Fruit fly (Drosophila melanogaster) whole organism, embryonic: ENCODE results near the gene RabX4.

Experiments
- CG10321 ChIP-seq: fragments of 200-800 bp; sonication (Bioruptor generic); IDR thresholded peaks from 2 replicates; pipeline ENCODE4 v1.3.6; 2022; ENCODE audit warnings: missing biosample characterization, missing genetic modification characterization
- CG10565 ChIP-seq: fragments of 200-800 bp; sonication (Bioruptor generic); optimal IDR thresholded peaks from 3 replicates; lab custom pipeline; 2016; ENCODE audit warnings: missing biosample characterization, mild to moderate bottlenecking, missing genetic modification characterization
- CG10979 ChIP-seq: fragments of 200-800 bp; sonication (Bioruptor generic); optimal IDR thresholded peaks from 2 replicates; lab custom pipeline; 2018; ENCODE audit warnings: missing biosample characterization, mild to moderate bottlenecking, missing genetic modification characterization, moderate library complexity
- CG12942 ChIP-seq: fragments of 200-800 bp; sonication (Bioruptor generic); optimal IDR thresholded peaks from 3 replicates; lab custom pipeline; 2016; ENCODE audit warnings: missing biosample characterization, missing genetic modification characterization
- CG14050 ChIP-seq: fragments of 200-800 bp; sonication (Bioruptor generic); IDR thresholded peaks from 3 replicates; pipeline ENCODE4 v1.3.6; 2022; ENCODE audit warnings: missing biosample characterization, missing genetic modification characterization
- CG14710 ChIP-seq: fragments of 200-800 bp; sonication (Bioruptor generic); optimal IDR thresholded peaks from 3 replicates; lab custom pipeline; 2019; ENCODE audit warnings: missing biosample characterization, mild to moderate bottlenecking, missing genetic modification characterization, moderate library complexity
- CG14860 ChIP-seq: fragments of 200-800 bp; sonication (Bioruptor generic); IDR thresholded peaks from 3 replicates; pipeline ENCODE4 v1.3.6; 2022; ENCODE audit warnings: missing biosample characterization, missing genetic modification characterization; ENCODE audit not compliant: partially characterized antibody
- CG15073 ChIP-seq: fragments of 200-800 bp; sonication (Bioruptor generic); optimal IDR thresholded peaks from 2 replicates; lab custom pipeline; 2016; ENCODE audit warnings: missing biosample characterization, missing genetic modification characterization
- CG15514 ChIP-seq: fragments of 200-800 bp; sonication (Bioruptor generic); optimal IDR thresholded peaks from 3 replicates; lab custom pipeline; 2017; ENCODE audit warnings: missing biosample characterization, missing genetic modification characterization, mild to moderate bottlenecking, moderate library complexity, missing genetic modification reagents
- CG16815 ChIP-seq: fragments of 200-800 bp; sonication (Bioruptor generic); optimal IDR thresholded peaks from 3 replicates; lab custom pipeline; 2017; ENCODE audit warnings: missing biosample characterization, mild to moderate bottlenecking, missing genetic modification characterization
- CG17361 ChIP-seq: fragments of 200-800 bp; sonication (Bioruptor generic); IDR thresholded peaks from 3 replicates; pipeline ENCODE4 v1.3.6; 2022; ENCODE audit warnings: missing biosample characterization, missing genetic modification characterization
- CG2712 ChIP-seq: fragments of 200-800 bp; optimal IDR thresholded peaks from 3 replicates; lab custom pipeline; 2019; ENCODE audit warnings: missing biosample characterization, mild to moderate bottlenecking, missing genetic modification characterization, moderate library complexity
- CG30431 ChIP-seq: fragments of 200-800 bp; sonication (Bioruptor generic); optimal IDR thresholded peaks from 2 replicates; lab custom pipeline; 2017; ENCODE audit warnings: missing biosample characterization, missing genetic modification characterization
- CG3065 ChIP-seq: fragments of 200-800 bp; sonication (Bioruptor generic); optimal IDR thresholded peaks from 2 replicates; lab custom pipeline; 2016; ENCODE audit warnings: missing biosample characterization, missing genetic modification characterization
- CG33213 ChIP-seq: fragments of 200-800 bp; sonication (Bioruptor generic); optimal IDR thresholded peaks from 3 replicates; lab custom pipeline; 2016; ENCODE audit warnings: missing biosample characterization, missing genetic modification characterization
- CG3847 ChIP-seq: fragments of 200-800 bp; sonication (Bioruptor generic); IDR thresholded peaks from 2 replicates; pipeline ENCODE4 v1.3.6; 2022; ENCODE audit warnings: missing biosample characterization, missing genetic modification characterization
- CG4282 ChIP-seq: fragments of 200-800 bp; sonication (Bioruptor generic); optimal IDR thresholded peaks from 2 replicates; lab custom pipeline; 2016; ENCODE audit warnings: missing biosample characterization, missing genetic modification characterization
- CG5245 ChIP-seq: fragments of 200-800 bp; sonication (Bioruptor generic); optimal IDR thresholded peaks from 3 replicates; lab custom pipeline; 2016; ENCODE audit warnings: missing biosample characterization, missing genetic modification characterization
- CG6254 ChIP-seq: fragments of 200-800 bp; sonication (Bioruptor generic); optimal IDR thresholded peaks from 3 replicates; lab custom pipeline; 2017; ENCODE audit warnings: mild to moderate bottlenecking, missing biosample characterization, missing genetic modification reagents, missing genetic modification characterization
- CG8944 ChIP-seq: fragments of 200-800 bp; sonication (Bioruptor generic); optimal IDR thresholded peaks from 3 replicates; lab custom pipeline; 2016; ENCODE audit warnings: missing biosample characterization, missing genetic modification characterization
- CoRest ChIP-seq: fragments of 200-800 bp; sonication (Bioruptor generic); optimal IDR thresholded peaks from 3 replicates; lab custom pipeline; 2018; ENCODE audit warnings: missing biosample characterization, mild to moderate bottlenecking, missing genetic modification characterization, moderate library complexity
- Dek ChIP-seq: fragments of 200-800 bp; sonication (Bioruptor generic); optimal IDR thresholded peaks from 3 replicates; lab custom pipeline; 2019; ENCODE audit warnings: missing biosample characterization, mild to moderate bottlenecking, missing genetic modification characterization, moderate library complexity
- Ets65A ChIP-seq: fragments of 200-800 bp; sonication (Bioruptor generic); peaks from one replicate; lab custom pipeline; 2016; ENCODE audit warnings: missing biosample characterization, missing genetic modification characterization
- Fer2 ChIP-seq: fragments of 200-800 bp; sonication (Bioruptor generic); optimal IDR thresholded peaks from 2 replicates; lab custom pipeline; 2018; ENCODE audit warnings: missing biosample characterization, mild to moderate bottlenecking, missing genetic modification characterization, moderate library complexity
- HLH3B ChIP-seq: fragments of 200-800 bp; sonication (Bioruptor generic); IDR thresholded peaks from 2 replicates; pipeline ENCODE4 v1.3.6; 2022; ENCODE audit warnings: missing biosample characterization, missing genetic modification characterization
- Hmr ChIP-seq: fragments of 200-800 bp; sonication (Bioruptor generic); optimal IDR thresholded peaks from 3 replicates; lab custom pipeline; 2017; ENCODE audit warnings: mild to moderate bottlenecking, missing biosample characterization, missing genetic modification reagents, missing genetic modification characterization
- Hr39 ChIP-seq: fragments of >200 bp; optimal IDR thresholded peaks from 2 replicates; lab custom pipeline; 2017
- MBD-R2 ChIP-seq: fragments of 200-800 bp; sonication (Bioruptor generic); IDR thresholded peaks from 2 replicates; pipeline ENCODE4 v1.3.6; 2022; ENCODE audit warnings: missing biosample characterization, missing genetic modification characterization
- MESR4 ChIP-seq: fragments of 200-800 bp; sonication (Bioruptor generic); optimal IDR thresholded peaks from 2 replicates; lab custom pipeline; 2018; ENCODE audit warnings: missing biosample characterization, mild to moderate bottlenecking, missing genetic modification characterization, moderate library complexity
- Oaz ChIP-seq: fragments of 200-800 bp; sonication (Bioruptor generic); IDR thresholded peaks from 2 replicates; pipeline ENCODE4 v1.3.6; 2022; ENCODE audit warnings: missing biosample characterization, missing genetic modification characterization
- Ptx1 ChIP-seq: fragments of 200-800 bp; sonication (Bioruptor generic); IDR thresholded peaks from 2 replicates; pipeline ENCODE4 v1.3.6; 2022; ENCODE audit warnings: missing biosample characterization, missing genetic modification characterization
- Ravus ChIP-seq: fragments of 200-800 bp; sonication (Bioruptor generic); IDR thresholded peaks from 2 replicates; pipeline ENCODE4 v1.3.6; 2022; ENCODE audit warnings: missing biosample characterization, missing genetic modification characterization
- Rfx ChIP-seq: fragments of 200-800 bp; sonication (Bioruptor generic); IDR thresholded peaks from 2 replicates; pipeline ENCODE4 v1.3.6; 2022; ENCODE audit warnings: missing biosample characterization, missing genetic modification characterization
- Spps ChIP-seq: fragments of 200-800 bp; sonication (Bioruptor generic); optimal IDR thresholded peaks from 2 replicates; lab custom pipeline; 2018; ENCODE audit warnings: missing biosample characterization, mild to moderate bottlenecking, missing genetic modification characterization
- Xrp1 ChIP-seq: fragments of 200-800 bp; sonication (Bioruptor generic); IDR thresholded peaks from 2 replicates; pipeline ENCODE4 v1.3.6; 2022; ENCODE audit warnings: missing biosample characterization, missing genetic modification characterization
- dpn ChIP-seq, 2 experiments: fragments of 200-800 bp; sonication (Bioruptor generic); optimal IDR thresholded peaks; 3 replicates each; lab custom pipeline; 2016; ENCODE audit warnings: missing biosample characterization in 2 of 2, missing genetic modification characterization in 2 of 2
- eve ChIP-seq, 2 experiments: fragments of >200 bp; optimal IDR thresholded peaks; 2 replicates each; lab custom pipeline; 2017; ENCODE audit warnings: missing biosample characterization in 2 of 2, missing genetic modification characterization in 2 of 2
- fd96Cb ChIP-seq: fragments of 200-800 bp; sonication (Bioruptor generic); optimal IDR thresholded peaks from 2 replicates; lab custom pipeline; 2018; ENCODE audit warnings: missing biosample characterization, mild to moderate bottlenecking, missing genetic modification characterization, moderate library complexity
- gem ChIP-seq: fragments of 200-800 bp; sonication (Bioruptor generic); optimal IDR thresholded peaks from 2 replicates; lab custom pipeline; 2019; ENCODE audit warnings: missing biosample characterization, mild to moderate bottlenecking, missing genetic modification characterization, moderate library complexity
- h ChIP-seq: fragments of >200 bp; optimal IDR thresholded peaks from 2 replicates; lab custom pipeline; 2017
- hbn ChIP-seq: fragments of 200-800 bp; sonication (Bioruptor generic); IDR thresholded peaks from 2 replicates; pipeline ENCODE4 v1.3.6; 2022; ENCODE audit warnings: missing biosample characterization, missing genetic modification characterization; ENCODE audit not compliant: partially characterized antibody
- her ChIP-seq: fragments of 200-800 bp; sonication (Bioruptor generic); optimal IDR thresholded peaks from 2 replicates; lab custom pipeline; 2016; ENCODE audit warnings: missing biosample characterization, missing genetic modification characterization
- pho ChIP-seq: fragments of 200-800 bp; sonication (Bioruptor generic); optimal IDR thresholded peaks from 2 replicates; lab custom pipeline; 2016; ENCODE audit warnings: missing biosample characterization, missing genetic modification characterization
- sc ChIP-seq, 3 experiments: fragments of >200 bp in 2 of 3; fragments of 200-800 bp in 1 of 3; sonication (Bioruptor generic) in 1 of 3; optimal IDR thresholded peaks; 2 replicates in 2 of 3; 3 replicates in 1 of 3; lab custom pipeline; 2017; ENCODE audit warnings: mild to moderate bottlenecking in 1 of 3, missing biosample characterization in 1 of 3, missing genetic modification characterization in 1 of 3, missing genetic modification reagents in 1 of 3
- slbo ChIP-seq: fragments of 200-800 bp; sonication (Bioruptor generic); IDR thresholded peaks from 2 replicates; pipeline ENCODE4 v1.3.6; 2022; ENCODE audit warnings: missing biosample characterization, missing genetic modification characterization
- ssp ChIP-seq: fragments of 200-800 bp; sonication (Bioruptor generic); IDR thresholded peaks from 2 replicates; pipeline ENCODE4 v1.3.6; 2022; ENCODE audit warnings: missing biosample characterization, missing genetic modification characterization
- trh ChIP-seq: fragments of 200-800 bp; sonication (Bioruptor generic); optimal IDR thresholded peaks from 2 replicates; lab custom pipeline; 2016; ENCODE audit warnings: missing biosample characterization, missing genetic modification characterization
- vvl ChIP-seq: fragments of 200-800 bp; sonication (Bioruptor generic); IDR thresholded peaks from 2 replicates; pipeline ENCODE4 v1.3.6; 2022; ENCODE audit warnings: missing biosample characterization, missing genetic modification characterization
- wdn ChIP-seq: fragments of 200-800 bp; sonication (Bioruptor generic); IDR thresholded peaks from 2 replicates; pipeline ENCODE4 v1.3.6; 2022; ENCODE audit warnings: missing biosample characterization, missing genetic modification characterization

The RabX4 gene

DNA sequence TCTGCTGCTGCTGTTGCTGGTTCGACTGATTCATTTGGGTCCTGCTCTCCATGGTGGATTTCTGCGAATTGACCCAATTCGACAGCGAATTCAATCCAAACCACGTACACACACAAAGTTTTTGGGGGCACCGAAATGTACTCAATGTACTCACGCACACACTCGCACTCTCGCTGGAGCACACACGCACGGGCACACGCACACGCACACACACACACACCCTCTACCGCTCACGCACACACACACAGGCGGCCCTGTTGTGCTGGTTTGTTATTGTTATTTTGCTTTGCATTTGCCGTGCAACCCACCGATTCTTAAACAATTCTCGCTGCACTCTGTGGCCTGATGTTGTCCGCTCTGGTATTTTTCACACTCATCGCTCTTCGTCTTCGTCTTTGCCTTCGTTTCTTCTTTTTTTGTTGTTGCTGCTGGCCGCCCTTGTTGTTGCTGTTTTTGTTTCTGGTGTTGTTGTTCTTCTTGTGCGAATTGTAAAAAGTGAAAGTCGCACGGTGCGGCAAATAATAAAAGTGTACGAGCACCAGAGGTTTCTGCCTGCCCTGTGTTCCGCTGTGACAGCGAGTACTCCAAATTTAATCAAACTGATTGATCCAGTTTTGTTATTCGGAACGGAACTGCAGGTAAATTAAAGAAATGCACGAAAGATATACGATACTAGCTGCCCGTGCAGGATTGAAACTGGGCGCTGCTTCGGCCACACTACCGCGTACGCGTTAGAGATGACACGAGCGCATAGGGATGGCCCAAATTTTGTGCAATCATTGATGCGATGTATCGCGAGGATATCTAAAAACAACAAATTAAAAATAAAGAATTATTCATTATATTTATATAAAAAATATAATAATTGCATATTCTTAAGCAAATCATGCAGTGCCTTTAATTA lies 48.0 kb upstream of the RabX4 start, which contains the start of gene CG3744 (continued):
- TF ChIP-seq CG15073 (GFP tag; lab: Kevin White, UChicago): peak; percentile 49
- TF ChIP-seq CG33213 (GFP tag; lab: Kevin White, UChicago): peak; percentile 81
- peak; percentile 95 for TF ChIP-seq Hmr (GFP tag; lab: Kevin White, UChicago)
- peak; percentile 96 for TF ChIP-seq CG3847 (GFP tag; lab: Robert Waterston, UW)
- peak; percentile 54 for TF ChIP-seq Spps (tag; lab: Kevin White, UChicago)
- TF ChIP-seq sc (optimal IDR thresholded peaks at IDR 0.05; lab: Kevin White, UChicago): no peak
- TF ChIP-seq sc (GFP tag; optimal IDR thresholded peaks at IDR 0.05; lab: Kevin White, UChicago): peak; percentile 64
- peak; percentile 99 for TF ChIP-seq slbo (GFP tag; lab: Robert Waterston, UW)
- TF ChIP-seq fd96Cb (tag; lab: Kevin White, UChicago): peak; percentile 81
- TF ChIP-seq dpn (GFP tag; optimal IDR thresholded peaks at IDR 0.05; lab: Kevin White, UChicago): peak; percentile 79 to 94
- peak; percentile 94 for TF ChIP-seq Hr39 (lab: Kevin White, UChicago)
- TF ChIP-seq hbn (GFP tag; lab: Robert Waterston, UW): peak; percentile 97
- TF ChIP-seq CG14860 (GFP tag; lab: Robert Waterston, UW): peak; percentile 89
- TF ChIP-seq HLH3B (GFP tag; lab: Robert Waterston, UW): peak; percentile 92
- TF ChIP-seq CG5245 (GFP tag; lab: Kevin White, UChicago): peak; percentile 82
- peak; percentile 14 for TF ChIP-seq CG10565 (GFP tag; lab: Kevin White, UChicago)
- TF ChIP-seq Ptx1 (GFP tag; lab: Robert Waterston, UW): peak; percentile 95
- peak; percentile 95 for TF ChIP-seq Xrp1 (GFP tag; lab: Robert Waterston, UW)
- TF ChIP-seq CG14050 (GFP tag; lab: Robert Waterston, UW): peak; percentile 86
- no peak for TF ChIP-seq CG4282
- TF ChIP-seq Ravus (GFP tag; lab: Robert Waterston, UW): peak; percentile 75
- peak; percentile 69 for TF ChIP-seq CG8944
- peak; percentile 88 for TF ChIP-seq CG15514 (GFP tag; lab: Kevin White, UChicago)
- peak; percentile 95 for TF ChIP-seq gem (tag; lab: Kevin White, UChicago)
- TF ChIP-seq wdn (GFP tag; lab: Robert Waterston, UW): peak; percentile 94
- TF ChIP-seq CG14710 (tag; lab: Kevin White, UChicago): no peak
- peak; percentile 98 for TF ChIP-seq vvl (GFP tag; lab: Robert Waterston, UW)
- TF ChIP-seq eve (GFP tag; optimal IDR thresholded peaks at IDR 0.05; lab: Kevin White, UChicago): no peak
- TF ChIP-seq CG16815 (GFP tag; lab: Kevin White, UChicago): peak; percentile 86
- peak; percentile 99 for TF ChIP-seq Rfx (GFP tag; lab: Robert Waterston, UW)
- peak; percentile 94 for TF ChIP-seq CG2712
- TF ChIP-seq CG10321 (GFP tag; lab: Robert Waterston, UW): peak; percentile 77
- TF ChIP-seq trh (GFP tag; lab: Kevin White, UChicago): peak; percentile 76
- TF ChIP-seq ssp (GFP tag; lab: Robert Waterston, UW): peak; percentile 86
- no peak for TF ChIP-seq h (lab: Kevin White, UChicago)
- TF ChIP-seq MBD-R2 (GFP tag; lab: Robert Waterston, UW): peak; percentile 90
- TF ChIP-seq CG17361 (GFP tag; lab: Robert Waterston, UW): peak; percentile 92
- TF ChIP-seq Dek: peak; percentile 95
- peak; percentile 91 for TF ChIP-seq Fer2 (tag; lab: Kevin White, UChicago)
- TF ChIP-seq CG3065 (GFP tag; lab: Kevin White, UChicago): peak; percentile 76
- TF ChIP-seq CG6254 (GFP tag; lab: Kevin White, UChicago): peak; percentile 56
- peak; percentile 84 for TF ChIP-seq CG10979 (tag; lab: Kevin White, UChicago)
- peak; percentile 87 for TF ChIP-seq CG12942
- peak; percentile 82 for TF ChIP-seq CG30431 (GFP tag; lab: Kevin White, UChicago)
- TF ChIP-seq CoRest (tag; lab: Kevin White, UChicago): peak; percentile 93
- peak; percentile 58 for TF ChIP-seq pho
- TF ChIP-seq MESR4 (GFP tag; lab: Kevin White, UChicago): peak; percentile 60
- peak; percentile 39 for TF ChIP-seq her (GFP tag; lab: Kevin White, UChicago)
- peak; percentile 77; the same call in 1 of the 2 replicates for TF ChIP-seq Oaz
- peak; percentile 99 for TF ChIP-seq Ets65A
